Worm (Caenorhabditis elegans): Measurements from ENCODE around the gene hil-2.
A peak's percentile ranks its signal among the peaks of the same experiment; 100 is the strongest.

The hil-2 gene

ce11 chrIV:6336748-6337147, 42.7 kb downstream of the hil-2 start (continued):
- TF ChIP-seq zfh-2 (GFP tag; conservative IDR thresholded peaks at IDR 0.05) (peak; percentile 87), K12H6.12 (tag; optimal IDR thresholded peaks at IDR 0.05) (peak; percentile 90), pha-4 (tag; optimal IDR thresholded peaks at IDR 0.05) (no peak), sptf-2 (GFP tag; optimal IDR thresholded peaks at IDR 0.05) (peak; percentile 5), ztf-22 (GFP tag; optimal IDR thresholded peaks at IDR 0.05) (peak; percentile 89), let-526 (GFP tag; IDR thresholded peaks at IDR 0.05) (peak; percentile 83), nfya-2 (GFP tag; IDR thresholded peaks at IDR 0.05) (no peak), Y53G8AR.9 (GFP tag; conservative IDR thresholded peaks at IDR 0.05) (peak; percentile 85), somi-1 (GFP tag; optimal IDR thresholded peaks at IDR 0.05) (peak; percentile 99), athp-1 (tag; optimal IDR thresholded peaks at IDR 0.05) (peak; percentile 70), repo-1 (tag; optimal IDR thresholded peaks at IDR 0.05) (peak; percentile 84), egrh-3 (GFP tag; IDR thresholded peaks at IDR 0.05) (0 out of 2 replicates have a peak, but pooled peaks have one; percentile 5), D2030.7 (GFP tag; IDR thresholded peaks at IDR 0.05) (no peak), efl-1 (GFP tag; optimal IDR thresholded peaks at IDR 0.05) (no peak), F39B2.1 (GFP tag; IDR thresholded peaks at IDR 0.05) (no peak), ceh-40 (GFP tag; IDR thresholded peaks at IDR 0.05) (0 out of 2 replicates have a peak, but pooled peaks have one; percentile 41), rpc-1 (optimal IDR thresholded peaks at IDR 0.05) (no peak), rpc-1 (tag; optimal IDR thresholded peaks at IDR 0.05) (no peak), F23B12.7 (tag; optimal IDR thresholded peaks at IDR 0.05; ENCODE audit: insufficient read depth) (no peak), lag-1 (GFP tag; IDR thresholded peaks at IDR 0.05) (no peak), unc-130 (GFP tag; optimal IDR thresholded peaks at IDR 0.05) (no peak), pbrm-1 (GFP tag; IDR thresholded peaks at IDR 0.05) (peak; percentile 84), ztf-26 (tag; optimal IDR thresholded peaks at IDR 0.05) (peak; percentile 96), snpc-4 (GFP tag; optimal IDR thresholded peaks at IDR 0.05) (no peak), snpc-4 (tag; optimal IDR thresholded peaks at IDR 0.05) (peak; percentile 25 to 73 (median 66)), snpc-1.3 (tag; optimal IDR thresholded peaks at IDR 0.05; ENCODE audit: insufficient read depth) (no peak), ceh-100 (GFP tag; IDR thresholded peaks at IDR 0.05) (peak; percentile 45), Y56A3A.18 (GFP tag; IDR thresholded peaks at IDR 0.05) (0 out of 2 replicates have a peak, but pooled peaks have one; percentile 40), ccch-3 (GFP tag; optimal IDR thresholded peaks at IDR 0.05) (no peak), T26A5.8 (tag; optimal IDR thresholded peaks at IDR 0.05) (no peak), egl-44 (GFP tag; IDR thresholded peaks at IDR 0.05) (peak; percentile 90), ztf-6 (GFP tag; IDR thresholded peaks at IDR 0.05) (no peak), Y67H2A.10 (GFP tag; conservative IDR thresholded peaks at IDR 0.05) (no peak), nhr-80 (tag; optimal IDR thresholded peaks at IDR 0.05) (peak; percentile 95), lsl-1 (GFP tag; optimal IDR thresholded peaks at IDR 0.05) (no peak), let-607 (tag; optimal IDR thresholded peaks at IDR 0.05) (peak; percentile 73 to 90), ceh-27 (GFP tag; optimal IDR thresholded peaks at IDR 0.05) (peak; percentile 84), ztf-25 (GFP tag; IDR thresholded peaks at IDR 0.05) (no peak), F57A8.1 (GFP tag; optimal IDR thresholded peaks at IDR 0.05) (no peak), rcor-1 (GFP tag; IDR thresholded peaks at IDR 0.05) (peak; percentile 55; the same call in 1 of the 2 replicates), Y53F4B.3 (GFP tag; IDR thresholded peaks at IDR 0.05) (no peak), die-1 (tag; optimal IDR thresholded peaks at IDR 0.05) (peak; percentile 34), lsy-27 (tag; optimal IDR thresholded peaks at IDR 0.05; ENCODE audit: borderline replicate concordance, insufficient read depth) (no peak), nhr-90 (tag; optimal IDR thresholded peaks at IDR 0.05) (peak; percentile 78), rec-8 (tag; optimal IDR thresholded peaks at IDR 0.05) (no peak), K11D2.4 (GFP tag; IDR thresholded peaks at IDR 0.05) (peak; percentile 92), sdz-38 (tag; optimal IDR thresholded peaks at IDR 0.05) (no peak), F57C9.4 (tag; optimal IDR thresholded peaks at IDR 0.05) (no peak), ztf-3 (GFP tag; optimal IDR thresholded peaks at IDR 0.05) (peak; percentile 81)
